Fruit fly (Drosophila melanogaster) whole organism, embryonic: ENCODE results near the gene dx.

ENCODE experiments used
- BEAF-32 ChIP-seq: fragments of 200-800 bp; sonication (Bioruptor generic); optimal IDR thresholded peaks from 3 replicates; lab custom pipeline; 2017; ENCODE audit warnings: missing biosample characterization, missing genetic modification characterization, mild to moderate bottlenecking, moderate library complexity, missing genetic modification reagents
- CG10274 ChIP-seq: fragments of 200-800 bp; sonication (Bioruptor generic); optimal IDR thresholded peaks from 3 replicates; lab custom pipeline; 2017; ENCODE audit warnings: missing biosample characterization, mild to moderate bottlenecking, missing genetic modification characterization
- CG10431 ChIP-seq: fragments of 200-800 bp; sonication (Bioruptor generic); optimal IDR thresholded peaks from 3 replicates; lab custom pipeline; 2018; ENCODE audit warnings: missing biosample characterization, mild to moderate bottlenecking, missing genetic modification characterization
- CG11696 ChIP-seq: fragments of 200-800 bp; sonication (Bioruptor generic); IDR thresholded peaks from 2 replicates; pipeline ENCODE4 v1.3.6; 2022; ENCODE audit warnings: missing biosample characterization, missing genetic modification characterization
- CG12236 ChIP-seq: fragments of 200-800 bp; sonication (Bioruptor generic); optimal IDR thresholded peaks from 2 replicates; lab custom pipeline; 2016; ENCODE audit warnings: missing biosample characterization, missing genetic modification characterization
- CG12769 ChIP-seq: fragments of 200-800 bp; sonication (Bioruptor generic); optimal IDR thresholded peaks from 2 replicates; lab custom pipeline; 2019; ENCODE audit warnings: missing biosample characterization, mild to moderate bottlenecking, missing genetic modification characterization, moderate library complexity
- CG13287 ChIP-seq: fragments of 200-800 bp; sonication (Bioruptor generic); IDR thresholded peaks from 2 replicates; pipeline ENCODE4 v1.3.6; 2022; ENCODE audit warnings: missing biosample characterization, missing genetic modification characterization; ENCODE audit not compliant: partially characterized antibody
- CG13296 ChIP-seq: fragments of 200-800 bp; sonication (Bioruptor generic); optimal IDR thresholded peaks from 3 replicates; lab custom pipeline; 2018; ENCODE audit warnings: missing biosample characterization, mild to moderate bottlenecking, missing genetic modification characterization
- CG17912 ChIP-seq: fragments of 200-800 bp; sonication (Bioruptor generic); optimal IDR thresholded peaks from 2 replicates; lab custom pipeline; 2018; ENCODE audit warnings: missing biosample characterization, mild to moderate bottlenecking, missing genetic modification characterization
- CG18011 ChIP-seq: fragments of 200-800 bp; sonication (Bioruptor generic); optimal IDR thresholded peaks from 2 replicates; lab custom pipeline; 2017; ENCODE audit warnings: missing biosample characterization, missing genetic modification characterization, mild to moderate bottlenecking, moderate library complexity, missing genotype
- CG3281 ChIP-seq: fragments of 200-800 bp; sonication (Bioruptor generic); optimal IDR thresholded peaks from 3 replicates; lab custom pipeline; 2017; ENCODE audit warnings: missing biosample characterization, mild to moderate bottlenecking, missing genetic modification characterization
- CG33213 ChIP-seq: fragments of 200-800 bp; sonication (Bioruptor generic); optimal IDR thresholded peaks from 3 replicates; lab custom pipeline; 2016; ENCODE audit warnings: missing biosample characterization, missing genetic modification characterization
- CG34422 ChIP-seq: fragments of 200-800 bp; sonication (Bioruptor generic); IDR thresholded peaks from 3 replicates; pipeline ENCODE4 v1.3.6; 2022; ENCODE audit warnings: missing biosample characterization, missing genetic modification characterization
- CG4282 ChIP-seq: fragments of 200-800 bp; sonication (Bioruptor generic); optimal IDR thresholded peaks from 2 replicates; lab custom pipeline; 2016; ENCODE audit warnings: missing biosample characterization, missing genetic modification characterization
- CG6689 ChIP-seq: fragments of 200-800 bp; sonication (Bioruptor generic); IDR thresholded peaks from 2 replicates; pipeline ENCODE4 v1.3.6; 2022; ENCODE audit warnings: missing biosample characterization, missing genetic modification characterization
- CG6765 ChIP-seq: fragments of 200-800 bp; sonication (Bioruptor generic); optimal IDR thresholded peaks from 3 replicates; lab custom pipeline; 2017; ENCODE audit warnings: missing biosample characterization, mild to moderate bottlenecking, missing genetic modification characterization
- CG6813 ChIP-seq: fragments of 200-800 bp; sonication (Bioruptor generic); optimal IDR thresholded peaks from 2 replicates; lab custom pipeline; 2017; ENCODE audit warnings: missing biosample characterization, missing genetic modification characterization, mild to moderate bottlenecking, moderate library complexity, missing genetic modification reagents
- CG7745 ChIP-seq: fragments of 200-800 bp; sonication (Bioruptor generic); optimal IDR thresholded peaks from 2 replicates; lab custom pipeline; 2018; ENCODE audit warnings: missing biosample characterization, mild to moderate bottlenecking, missing genetic modification characterization, moderate library complexity
- CG8290 ChIP-seq, 3 experiments: fragments of 200-800 bp; sonication (Bioruptor generic); optimal IDR thresholded peaks; 2 replicates each; lab custom pipeline; 2016 to 2019; ENCODE audit warnings: missing biosample characterization in 3 of 3, missing genetic modification characterization in 3 of 3, mild to moderate bottlenecking in 2 of 3, moderate library complexity in 1 of 3
- Doc3 ChIP-seq: fragments of 200-800 bp; sonication (Bioruptor generic); IDR thresholded peaks from 3 replicates; pipeline ENCODE4 v1.3.6; 2022; ENCODE audit warnings: missing biosample characterization, missing genetic modification characterization; ENCODE audit not compliant: partially characterized antibody
- Dp ChIP-seq: fragments of 200-800 bp; sonication (Bioruptor generic); optimal IDR thresholded peaks from 2 replicates; lab custom pipeline; 2018; ENCODE audit warnings: missing biosample characterization, mild to moderate bottlenecking, missing genetic modification characterization, moderate library complexity
- E2f1 ChIP-seq: fragments of 200-800 bp; sonication (Bioruptor generic); IDR thresholded peaks from 2 replicates; pipeline ENCODE4 v1.3.6; 2022; ENCODE audit warnings: missing biosample characterization, missing genetic modification characterization
- Jarid2 ChIP-seq: fragments of 200-800 bp; sonication (Bioruptor generic); optimal IDR thresholded peaks from 3 replicates; lab custom pipeline; 2017; ENCODE audit warnings: mild to moderate bottlenecking, missing biosample characterization, missing genetic modification reagents, missing genetic modification characterization
- Lpt ChIP-seq: fragments of >200 bp; optimal IDR thresholded peaks from 2 replicates; lab custom pipeline; 2018; ENCODE audit warnings: missing biosample characterization, missing genetic modification characterization
- Meics ChIP-seq: fragments of 200-800 bp; sonication (Bioruptor generic); optimal IDR thresholded peaks from 2 replicates; lab custom pipeline; 2017; ENCODE audit warnings: missing biosample characterization, mild to moderate bottlenecking, missing genetic modification characterization
- Neu2 ChIP-seq: fragments of 200-800 bp; sonication (Bioruptor generic); optimal IDR thresholded peaks from 3 replicates; lab custom pipeline; 2016; ENCODE audit warnings: missing biosample characterization, missing genetic modification characterization, borderline replicate concordance
- ara ChIP-seq: fragments of 200-800 bp; sonication (Bioruptor generic); IDR thresholded peaks from 2 replicates; pipeline ENCODE4 v1.3.6; 2022; ENCODE audit warnings: missing biosample characterization, missing genetic modification characterization
- bcd ChIP-seq: fragments of 200-800 bp; sonication (Bioruptor generic); optimal IDR thresholded peaks from 2 replicates; lab custom pipeline; 2017; ENCODE audit warnings: missing biosample characterization, mild to moderate bottlenecking, missing genetic modification characterization
- bowl ChIP-seq: fragments of 200-800 bp; sonication (Bioruptor generic); IDR thresholded peaks from 2 replicates; pipeline ENCODE4 v1.3.6; 2022; ENCODE audit warnings: missing biosample characterization, missing genetic modification characterization
- croc ChIP-seq: fragments of 200-800 bp; sonication (Bioruptor generic); conservative IDR thresholded peaks from 3 replicates; pipeline ENCODE4 v1.3.6; 2022; ENCODE audit warnings: missing biosample characterization, missing genetic modification characterization
- dmrt11E ChIP-seq: fragments of 200-800 bp; sonication (Bioruptor generic); optimal IDR thresholded peaks from 3 replicates; lab custom pipeline; 2018; ENCODE audit warnings: missing biosample characterization, mild to moderate bottlenecking, missing genetic modification characterization, moderate library complexity
- gfzf ChIP-seq: fragments of 200-800 bp; sonication (Bioruptor generic); optimal IDR thresholded peaks from 2 replicates; lab custom pipeline; 2016; ENCODE audit warnings: missing biosample characterization, mild to moderate bottlenecking, missing genetic modification characterization, moderate library complexity
- grn ChIP-seq: fragments of 200-800 bp; sonication (Bioruptor generic); optimal IDR thresholded peaks from 3 replicates; lab custom pipeline; 2017; ENCODE audit warnings: missing biosample characterization, missing genetic modification characterization
- gro ChIP-seq: fragments of 200-800 bp; sonication (Bioruptor generic); optimal IDR thresholded peaks from 2 replicates; lab custom pipeline; 2016; ENCODE audit warnings: missing biosample characterization, missing genetic modification characterization
- hbn ChIP-seq: fragments of 200-800 bp; sonication (Bioruptor generic); IDR thresholded peaks from 2 replicates; pipeline ENCODE4 v1.3.6; 2022; ENCODE audit warnings: missing biosample characterization, missing genetic modification characterization; ENCODE audit not compliant: partially characterized antibody
- jumu ChIP-seq: fragments of 200-800 bp; sonication (Bioruptor generic); optimal IDR thresholded peaks from 3 replicates; lab custom pipeline; 2016; ENCODE audit warnings: missing biosample characterization, missing genetic modification characterization
- lab ChIP-seq: fragments of 200-800 bp; sonication (Bioruptor generic); optimal IDR thresholded peaks from 3 replicates; lab custom pipeline; 2017; ENCODE audit warnings: missing biosample characterization, missing genetic modification characterization, mild to moderate bottlenecking, moderate library complexity, missing genetic modification reagents
- lmd ChIP-seq: fragments of 200-800 bp; sonication (Bioruptor generic); IDR thresholded peaks from 2 replicates; pipeline ENCODE4 v1.3.6; 2022; ENCODE audit warnings: missing biosample characterization, missing genetic modification characterization
- luna ChIP-seq: fragments of 200-800 bp; sonication (Bioruptor generic); optimal IDR thresholded peaks from 2 replicates; lab custom pipeline; 2016; ENCODE audit warnings: missing biosample characterization, missing genetic modification characterization
- pzg ChIP-seq: fragments of 200-800 bp; sonication (Bioruptor generic); optimal IDR thresholded peaks from 3 replicates; lab custom pipeline; 2018; ENCODE audit warnings: missing biosample characterization, mild to moderate bottlenecking, missing genetic modification characterization, moderate library complexity
- sim ChIP-seq: fragments of 200-800 bp; sonication (Bioruptor generic); IDR thresholded peaks from 2 replicates; pipeline ENCODE4 v1.3.6; 2022; ENCODE audit warnings: missing biosample characterization, missing genetic modification characterization
- sug ChIP-seq: fragments of 200-800 bp; optimal IDR thresholded peaks from 2 replicates; lab custom pipeline; 2019; ENCODE audit warnings: missing biosample characterization, mild to moderate bottlenecking, missing genetic modification characterization, moderate library complexity
- tll ChIP-seq, 2 experiments: fragments of 200-800 bp in 1 of 2; fragments of >200 bp in 1 of 2; sonication (Bioruptor generic) in 1 of 2; optimal IDR thresholded peaks; 2 replicates each; lab custom pipeline; 2017 to 2019; ENCODE audit warnings: missing biosample characterization in 2 of 2, missing genetic modification characterization in 2 of 2, mild to moderate bottlenecking in 1 of 2, moderate library complexity in 1 of 2
- tna ChIP-seq: fragments of 200-800 bp; sonication (Bioruptor generic); IDR thresholded peaks from 2 replicates; pipeline ENCODE4 v1.3.6; 2022; ENCODE audit warnings: missing biosample characterization, missing genetic modification characterization; ENCODE audit not compliant: partially characterized antibody
- ttk ChIP-seq: fragments of 200-800 bp; sonication (Bioruptor generic); IDR thresholded peaks from 2 replicates; pipeline ENCODE4 v2.1.2; 2022; ENCODE audit warnings: missing biosample characterization, missing genetic modification characterization
- unc-4 ChIP-seq: fragments of 200-800 bp; sonication (Bioruptor generic); IDR thresholded peaks from 2 replicates; pipeline ENCODE4 v1.3.6; 2022; ENCODE audit warnings: missing biosample characterization, missing genetic modification characterization; ENCODE audit not compliant: partially characterized antibody
- vfl ChIP-seq: fragments of 200-800 bp; sonication (Bioruptor generic); optimal IDR thresholded peaks from 2 replicates; lab custom pipeline; 2016; ENCODE audit warnings: missing biosample characterization, missing genetic modification characterization
- zen ChIP-seq: fragments of 200-800 bp; sonication (Bioruptor generic); optimal IDR thresholded peaks from 3 replicates; lab custom pipeline; 2018; ENCODE audit warnings: missing biosample characterization, mild to moderate bottlenecking, missing genetic modification characterization, moderate library complexity

The dx gene

DNA sequence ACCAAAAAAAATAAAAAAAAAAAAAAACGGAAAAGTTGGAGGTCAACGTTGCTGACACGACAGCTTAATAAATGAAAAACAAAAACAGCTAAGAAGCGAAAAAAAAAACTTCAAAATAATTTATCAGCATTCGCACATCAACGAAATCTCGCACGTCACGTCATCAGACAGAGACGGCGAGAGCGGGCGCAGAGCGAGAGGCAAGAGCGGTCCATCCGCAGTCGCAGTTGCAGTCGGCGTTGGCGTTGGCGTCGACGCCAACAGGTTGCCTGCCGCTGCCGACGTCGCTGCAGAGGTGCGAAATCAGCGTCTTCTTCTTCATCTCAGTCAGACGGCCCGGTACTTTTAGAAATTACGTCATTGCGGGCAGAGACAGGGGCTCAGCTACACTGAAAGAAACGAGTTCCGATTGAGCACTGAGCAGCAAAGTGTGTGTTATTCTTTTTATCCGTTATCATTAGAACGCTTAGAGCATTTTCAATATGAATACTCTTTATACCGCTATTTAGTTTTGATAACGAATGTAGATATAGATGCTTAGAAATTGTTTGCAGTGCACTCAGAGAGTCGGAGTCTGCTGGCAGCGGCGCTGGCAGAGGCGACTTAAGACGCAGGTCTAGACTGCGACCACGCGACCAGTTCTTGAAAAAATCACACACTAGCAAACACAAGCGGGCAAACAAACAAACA is 15.8 kb downstream of the dx start (continued):
- TF ChIP-seq CG34422 (GFP tag; lab: Robert Waterston, UW) (peak; percentile 97), BEAF-32 (peak; percentile 7), Dp (GFP tag; lab: Kevin White, UChicago) (no peak), sug (peak; percentile 92), CG4282 (GFP tag; lab: Kevin White, UChicago) (peak; percentile 85), CG11696 (peak; percentile 89), ara (GFP tag; lab: Robert Waterston, UW) (peak; percentile 95), vfl (GFP tag; lab: Kevin White, UChicago) (peak; percentile 86), hbn (no peak), pzg (GFP tag; lab: Kevin White, UChicago) (peak; percentile 25), lmd (GFP tag; lab: Robert Waterston, UW) (peak; percentile 96), CG12769 (tag; lab: Kevin White, UChicago) (peak; percentile 97), gfzf (GFP tag; lab: Kevin White, UChicago) (peak; percentile 20), CG7745 (tag; lab: Kevin White, UChicago) (no peak), Doc3 (GFP tag; lab: Robert Waterston, UW) (no peak), CG6765 (GFP tag; lab: Kevin White, UChicago) (peak; percentile 91), CG8290 (GFP tag; optimal IDR thresholded peaks at IDR 0.05; lab: Kevin White, UChicago) (peak; percentile 89), CG8290 (tag; optimal IDR thresholded peaks at IDR 0.05; lab: Kevin White, UChicago) (peak; percentile 38 to 98), bcd (peak; percentile 96), ttk (GFP tag; lab: Robert Waterston, UW) (peak; percentile 94), CG12236 (peak; percentile 84), CG17912 (peak; percentile 64), sim (GFP tag; lab: Robert Waterston, UW) (peak; percentile 90), jumu (GFP tag; lab: Kevin White, UChicago) (peak; percentile 96), CG6813 (peak; percentile 96), dmrt11E (tag; lab: Kevin White, UChicago) (peak; percentile 88), CG33213 (no peak), grn (GFP tag; lab: Kevin White, UChicago) (peak; percentile 38), CG13296 (GFP tag; lab: Kevin White, UChicago) (peak; percentile 96), Lpt (GFP tag; lab: Kevin White, UChicago) (no peak), tll (GFP tag; optimal IDR thresholded peaks at IDR 0.05; lab: Kevin White, UChicago) (peak in 1 of 2 experiments; percentile 63), CG10274 (GFP tag; lab: Kevin White, UChicago) (peak; percentile 91), bowl (GFP tag; lab: Robert Waterston, UW) (peak; percentile 80), Meics (GFP tag; lab: Kevin White, UChicago) (peak; percentile 96), CG6689 (GFP tag; lab: Robert Waterston, UW) (peak; percentile 96), gro (GFP tag; lab: Kevin White, UChicago) (peak; percentile 97), Neu2 (GFP tag; lab: Kevin White, UChicago) (peak; percentile 95), CG3281 (GFP tag; lab: Kevin White, UChicago) (peak; percentile 96), luna (peak; percentile 88), CG13287 (GFP tag; lab: Robert Waterston, UW) (no peak), unc-4 (no peak), zen (tag; lab: Kevin White, UChicago) (peak; percentile 97), Jarid2 (GFP tag; lab: Kevin White, UChicago) (peak; percentile 77), lab (GFP tag; lab: Kevin White, UChicago) (peak; percentile 98), croc (GFP tag; lab: Robert Waterston, UW) (peak; percentile 91), E2f1 (GFP tag; lab: Robert Waterston, UW) (peak; percentile 94), CG18011 (GFP tag; lab: Kevin White, UChicago) (peak; percentile 74), tna (GFP tag; lab: Robert Waterston, UW) (no peak), CG10431 (GFP tag; lab: Kevin White, UChicago) (peak; percentile 59)
